Fruit fly (Drosophila melanogaster): ENCODE measurements around the gene CG4116.

CG4116 gene

dm6 chrX:3067462-3067861, at the start of gene CG4116:
Gene CG4116, minus strand, starts transcription at chrX:3067562.
- TF ChIP-seq sage (GFP tag; optimal IDR thresholded peaks at IDR 0.05) (no peak), brk (GFP tag; optimal IDR thresholded peaks at IDR 0.05) (no peak), lola (GFP tag; optimal IDR thresholded peaks at IDR 0.05) (no peak), dl (GFP tag; optimal IDR thresholded peaks at IDR 0.05; ENCODE audit: insufficient read depth in 1 of 2, partially characterized antibody in 2 of 2) (no peak)

- TF ChIP-seq N (GFP tag; optimal IDR thresholded peaks at IDR 0.05) (no peak), rgr (GFP tag; optimal IDR thresholded peaks at IDR 0.05) (peak; percentile 11), psq (GFP tag; optimal IDR thresholded peaks at IDR 0.05) (no peak), CrebA (GFP tag; optimal IDR thresholded peaks at IDR 0.05; ENCODE audit: borderline replicate concordance) (no peak), Dfd (GFP tag; optimal IDR thresholded peaks at IDR 0.05) (peak; percentile 6), lola (GFP tag; optimal IDR thresholded peaks at IDR 0.05) (no peak), HLH106 (tag; optimal IDR thresholded peaks at IDR 0.05) (peak; percentile 34)
Observed at dm6 chrX:3108903-3109302, 41.5 kb upstream of the CG4116 start.

dm6 chrX:3099913-3100275, 32.5 kb upstream of the CG4116 start:
- TF ChIP-seq CG9705 (GFP tag; optimal IDR thresholded peaks at IDR 0.05): no peak
- no peak for TF ChIP-seq HLH106 (tag; optimal IDR thresholded peaks at IDR 0.05)
- no peak for TF ChIP-seq dmrt93B (GFP tag; optimal IDR thresholded peaks at IDR 0.05)
- no peak for TF ChIP-seq Myc (optimal IDR thresholded peaks at IDR 0.05)
- TF ChIP-seq Hr83 (GFP tag; optimal IDR thresholded peaks at IDR 0.05; ENCODE audit: poor library complexity, severe bottlenecking): no peak
- no peak for TF ChIP-seq lola (GFP tag; optimal IDR thresholded peaks at IDR 0.05)

- TF ChIP-seq dmrt93B (GFP tag; optimal IDR thresholded peaks at IDR 0.05) (no peak), CrebA (GFP tag; optimal IDR thresholded peaks at IDR 0.05; ENCODE audit: borderline replicate concordance) (no peak), h (GFP tag; optimal IDR thresholded peaks at IDR 0.05) (peak; percentile 11), foxo (GFP tag; optimal IDR thresholded peaks at IDR 0.05) (no peak), dl (GFP tag; optimal IDR thresholded peaks at IDR 0.05; ENCODE audit: insufficient read depth in 1 of 2, partially characterized antibody in 2 of 2) (no peak), HLH106 (tag; optimal IDR thresholded peaks at IDR 0.05) (no peak), rgr (GFP tag; optimal IDR thresholded peaks at IDR 0.05) (no peak), br (GFP tag; optimal IDR thresholded peaks at IDR 0.05) (no peak), Sp1 (GFP tag; optimal IDR thresholded peaks at IDR 0.05) (no peak)
Observed at dm6 chrX:3099161-3099912, 32.0 kb upstream of the CG4116 start.

dm6 chrX:3097008-3097407, 29.6 kb upstream of the CG4116 start:
- TF ChIP-seq CG9705 (GFP tag; optimal IDR thresholded peaks at IDR 0.05) (peak; percentile 76), h (GFP tag; optimal IDR thresholded peaks at IDR 0.05) (peak; percentile 87), ey (GFP tag; optimal IDR thresholded peaks at IDR 0.05) (peak; percentile 85), Dfd (GFP tag; optimal IDR thresholded peaks at IDR 0.05) (no peak), br (GFP tag; optimal IDR thresholded peaks at IDR 0.05) (peak; percentile 77), Abd-B (GFP tag; optimal IDR thresholded peaks at IDR 0.05) (no peak), dsf (GFP tag; optimal IDR thresholded peaks at IDR 0.05; ENCODE audit: borderline replicate concordance) (no peak), sv (GFP tag; optimal IDR thresholded peaks at IDR 0.05) (peak; percentile 84), foxo (GFP tag; optimal IDR thresholded peaks at IDR 0.05) (peak in 1 of 2 experiments; percentile 85), dmrt93B (GFP tag; optimal IDR thresholded peaks at IDR 0.05) (peak; percentile 75), brk (GFP tag; optimal IDR thresholded peaks at IDR 0.05) (peak; percentile 18), tai (GFP tag; optimal IDR thresholded peaks at IDR 0.05) (peak; percentile 42), HLH106 (tag; optimal IDR thresholded peaks at IDR 0.05) (peak; percentile 85), pan (optimal IDR thresholded peaks at IDR 0.05) (no peak), Jra (GFP tag; optimal IDR thresholded peaks at IDR 0.05) (peak; percentile 27), CG32264 (GFP tag; optimal IDR thresholded peaks at IDR 0.05) (peak; percentile 19), GATAd (GFP tag; optimal IDR thresholded peaks at IDR 0.05) (no peak), OdsH (GFP tag; optimal IDR thresholded peaks at IDR 0.05) (peak; percentile 65), Sp1 (GFP tag; optimal IDR thresholded peaks at IDR 0.05) (peak; percentile 79), Vsx2 (GFP tag; optimal IDR thresholded peaks at IDR 0.05; ENCODE audit: partially characterized antibody) (no peak), dl (GFP tag; optimal IDR thresholded peaks at IDR 0.05; ENCODE audit: insufficient read depth in 1 of 2, partially characterized antibody in 2 of 2) (no peak), Hnf4 (GFP tag; optimal IDR thresholded peaks at IDR 0.05) (peak; percentile 75), Hr78 (GFP tag; optimal IDR thresholded peaks at IDR 0.05) (no peak), Mio (GFP tag; optimal IDR thresholded peaks at IDR 0.05) (no peak), CrebA (GFP tag; optimal IDR thresholded peaks at IDR 0.05; ENCODE audit: borderline replicate concordance) (peak; percentile 7), Rel (GFP tag; optimal IDR thresholded peaks at IDR 0.05) (no peak), Rel (tag; optimal IDR thresholded peaks at IDR 0.05) (peak; percentile 65), psq (GFP tag; optimal IDR thresholded peaks at IDR 0.05) (peak; percentile 68), Dif (GFP tag; optimal IDR thresholded peaks at IDR 0.05; ENCODE audit: partially characterized antibody) (no peak), lola (GFP tag; optimal IDR thresholded peaks at IDR 0.05) (no peak), N (GFP tag; optimal IDR thresholded peaks at IDR 0.05) (no peak), sage (GFP tag; optimal IDR thresholded peaks at IDR 0.05) (peak; percentile 51), Hr83 (GFP tag; optimal IDR thresholded peaks at IDR 0.05; ENCODE audit: poor library complexity, severe bottlenecking) (no peak), rgr (GFP tag; optimal IDR thresholded peaks at IDR 0.05) (peak; percentile 74), woc (GFP tag; optimal IDR thresholded peaks at IDR 0.05) (peak; percentile 66), fru (GFP tag; optimal IDR thresholded peaks at IDR 0.05) (peak; percentile 86), Myc (optimal IDR thresholded peaks at IDR 0.05) (no peak)
